Worm (Caenorhabditis elegans): ENCODE data around the gene Y53F4B.51.

Y53F4B.51 gene

DNA sequence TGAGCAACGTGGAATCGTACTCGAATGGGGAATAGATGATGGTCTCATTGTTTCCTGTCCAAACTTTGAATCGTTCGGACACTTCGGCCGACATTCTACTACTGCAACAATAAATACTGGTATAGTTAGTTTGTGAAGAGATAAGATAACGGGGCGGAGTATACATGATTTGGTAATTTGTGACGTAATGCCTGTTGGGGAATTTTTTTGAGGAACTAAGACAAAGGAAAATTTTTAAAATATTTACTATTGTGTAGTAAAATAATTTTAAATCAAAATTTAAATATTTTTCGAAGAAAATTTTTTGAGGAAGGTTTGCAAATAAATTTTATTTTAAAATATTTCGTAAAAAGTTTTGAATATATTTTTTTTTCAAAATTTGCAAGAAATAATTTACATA is 50.2 kb downstream of the Y53F4B.51 start, which contains the start of gene elo-9:
TSS of gene elo-9 (minus strand) at position 101 of the 400 bp plus-strand sequence.
- no peak for TF ChIP-seq pqm-1 (tag; optimal IDR thresholded peaks at IDR 0.05)
- no peak for TF ChIP-seq aly-2 (tag; optimal IDR thresholded peaks at IDR 0.05)
- no peak for TF ChIP-seq nhr-28 (tag; optimal IDR thresholded peaks at IDR 0.05)
